Fruit fly (Drosophila melanogaster) Kc167 (cell line): ENCODE measurements around the gene xit.

Source experiments
- Myc ChIP-seq: fragments of >200 bp; optimal IDR thresholded peaks from 2 replicates; lab custom pipeline; 2017; ENCODE audit warnings: missing external identifiers
- Sin3A ChIP-seq: fragments of >200 bp; optimal IDR thresholded peaks from 2 replicates; lab custom pipeline; 2018; ENCODE audit warnings: missing external identifiers
- h ChIP-seq: fragments of >200 bp; optimal IDR thresholded peaks from 3 replicates; lab custom pipeline; 2018; ENCODE audit warnings: missing external identifiers
- insv ChIP-seq: fragments of >200 bp; optimal IDR thresholded peaks from 3 replicates; lab custom pipeline; 2018; ENCODE audit warnings: missing external identifiers
- psq ChIP-seq: fragments of >200 bp; optimal IDR thresholded peaks from 2 replicates; lab custom pipeline; 2017; ENCODE audit warnings: missing external identifiers
- ttk ChIP-seq: sonication (Bioruptor generic); optimal IDR thresholded peaks from 2 replicates; lab custom pipeline; 2017; ENCODE audit warnings: missing external identifiers

The xit gene

dm6 chrX:6794190-6794589, 26.6 kb upstream of the xit start:
- TF ChIP-seq h (lab: Kevin White, UChicago) (no peak), psq (lab: Kevin White, UChicago) (no peak), ttk (lab: Kevin White, UChicago) (no peak)

DNA sequence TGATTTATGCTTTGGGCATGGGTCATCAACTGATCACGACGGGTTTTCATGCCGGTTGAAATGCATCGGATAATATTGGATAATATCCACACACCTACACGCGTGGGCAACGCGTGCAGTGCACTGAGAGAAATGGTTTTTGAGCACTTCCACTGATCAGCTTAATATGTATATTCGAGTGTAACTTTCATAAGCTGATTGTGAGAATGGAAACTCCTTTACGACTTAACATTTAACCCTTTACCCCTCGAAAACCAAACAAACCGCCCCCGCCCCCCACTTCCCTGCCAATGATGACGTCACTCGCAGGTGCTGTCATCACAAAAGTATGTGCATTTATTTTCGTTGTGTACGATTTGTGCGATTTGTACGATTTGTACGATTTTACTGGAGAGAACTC, 26.0 kb upstream of the xit start:
- TF ChIP-seq h (lab: Kevin White, UChicago) (no peak), ttk (lab: Kevin White, UChicago) (no peak), psq (lab: Kevin White, UChicago) (no peak), insv (lab: Kevin White, UChicago) (no peak), Myc (lab: Kevin White, UChicago) (no peak)

- TF ChIP-seq psq (lab: Kevin White, UChicago) (no peak), insv (lab: Kevin White, UChicago) (no peak), h (lab: Kevin White, UChicago) (no peak), Myc (lab: Kevin White, UChicago) (no peak), Sin3A (lab: Kevin White, UChicago) (no peak), ttk (lab: Kevin White, UChicago) (no peak)
Observed at dm6 chrX:6795987-6796691, 24.7 kb upstream of the xit start.

DNA sequence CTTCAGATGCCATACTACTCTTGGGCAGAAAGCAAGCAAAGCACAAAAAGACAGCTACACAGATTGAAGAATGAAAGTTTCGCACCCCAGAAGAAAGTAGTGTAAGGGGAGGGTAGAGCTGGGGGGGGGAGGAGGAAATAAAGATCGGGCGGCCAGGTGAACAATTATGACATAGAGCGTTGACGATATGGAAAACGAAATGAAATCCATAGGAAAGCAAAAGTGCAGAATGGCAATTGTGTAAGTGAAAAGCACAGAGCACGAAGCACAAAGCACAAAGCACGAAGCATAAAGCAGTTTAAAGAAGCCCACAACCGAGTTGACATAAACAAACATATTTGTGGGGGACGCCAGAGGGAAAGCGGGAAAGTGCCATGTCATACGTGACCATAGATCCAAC, 23.8 kb upstream of the xit start:
- no peak for TF ChIP-seq Myc (lab: Kevin White, UChicago)
- TF ChIP-seq insv (lab: Kevin White, UChicago), result no peak
- no peak for TF ChIP-seq Sin3A (lab: Kevin White, UChicago)
- no peak for TF ChIP-seq h (lab: Kevin White, UChicago)
- TF ChIP-seq ttk (lab: Kevin White, UChicago), result no peak
- TF ChIP-seq psq (lab: Kevin White, UChicago), result no peak

- TF ChIP-seq insv (lab: Kevin White, UChicago) (no peak), Sin3A (lab: Kevin White, UChicago) (no peak), psq (lab: Kevin White, UChicago) (no peak), h (lab: Kevin White, UChicago) (no peak)
Observed at dm6 chrX:6799261-6800022, 21.4 kb upstream of the xit start.

- TF ChIP-seq ttk (lab: Kevin White, UChicago) (no peak), insv (lab: Kevin White, UChicago) (no peak), psq (lab: Kevin White, UChicago) (no peak), h (lab: Kevin White, UChicago) (no peak), Myc (lab: Kevin White, UChicago) (no peak), Sin3A (lab: Kevin White, UChicago) (no peak)
Observed at dm6 chrX:6800726-6801296, 20.0 kb upstream of the xit start.

DNA sequence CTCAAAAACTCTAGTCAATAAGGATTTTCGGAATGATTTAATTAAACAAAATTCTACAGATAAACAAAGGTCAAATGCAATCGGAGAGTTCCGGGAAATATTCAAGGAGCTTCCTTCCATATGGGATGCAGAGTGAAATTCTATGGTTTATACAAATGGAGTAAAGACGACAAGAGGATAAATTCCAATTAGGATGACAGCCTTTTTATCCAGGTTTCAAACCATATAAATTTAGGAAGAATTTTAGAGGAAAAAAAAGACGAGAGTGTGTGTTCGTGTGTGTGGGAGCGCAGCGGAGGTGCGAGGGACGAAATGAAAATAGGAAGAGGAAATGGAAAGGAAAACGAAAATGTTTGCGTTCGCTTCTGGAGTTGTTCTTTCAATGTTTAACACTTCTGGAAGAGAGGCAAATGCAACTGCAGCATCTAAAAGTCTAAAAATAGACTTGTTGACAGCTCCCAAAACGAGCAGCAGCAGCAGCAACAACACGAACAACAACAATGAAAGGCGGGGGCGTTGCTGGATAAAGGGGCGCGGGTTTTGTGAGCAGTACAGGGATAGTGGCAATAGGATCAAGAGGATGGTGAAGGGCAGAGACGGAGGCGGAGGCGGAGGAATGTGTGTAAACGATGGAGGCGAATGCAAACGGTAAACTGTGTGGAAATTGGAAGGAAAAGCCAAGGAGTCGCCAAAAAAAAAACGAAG, 18.3 kb upstream of the xit start:
- no peak for TF ChIP-seq Sin3A (lab: Kevin White, UChicago)
- TF ChIP-seq h (lab: Kevin White, UChicago), result no peak
- TF ChIP-seq insv (lab: Kevin White, UChicago), result no peak
- no peak for TF ChIP-seq psq (lab: Kevin White, UChicago)
- no peak for TF ChIP-seq Myc (lab: Kevin White, UChicago)
- TF ChIP-seq ttk (lab: Kevin White, UChicago), result no peak

- TF ChIP-seq insv (lab: Kevin White, UChicago) (no peak), Myc (lab: Kevin White, UChicago) (no peak), ttk (lab: Kevin White, UChicago) (no peak), psq (lab: Kevin White, UChicago) (no peak), h (lab: Kevin White, UChicago) (no peak), Sin3A (lab: Kevin White, UChicago) (no peak)
Observed at dm6 chrX:6803312-6803794, 17.5 kb upstream of the xit start, which contains the start of the genes C3G and pod1. TSS of gene C3G (minus strand) at chrX:6803593. TSS of gene pod1 (plus strand) at chrX:6803684.

- no peak for TF ChIP-seq Sin3A (lab: Kevin White, UChicago)
- no peak for TF ChIP-seq Myc (lab: Kevin White, UChicago)
- no peak for TF ChIP-seq psq (lab: Kevin White, UChicago)
- no peak for TF ChIP-seq insv (lab: Kevin White, UChicago)
- no peak for TF ChIP-seq h (lab: Kevin White, UChicago)
- TF ChIP-seq ttk (lab: Kevin White, UChicago), result no peak
Observed at dm6 chrX:6803880-6804484, 16.8 kb upstream of the xit start.

DNA sequence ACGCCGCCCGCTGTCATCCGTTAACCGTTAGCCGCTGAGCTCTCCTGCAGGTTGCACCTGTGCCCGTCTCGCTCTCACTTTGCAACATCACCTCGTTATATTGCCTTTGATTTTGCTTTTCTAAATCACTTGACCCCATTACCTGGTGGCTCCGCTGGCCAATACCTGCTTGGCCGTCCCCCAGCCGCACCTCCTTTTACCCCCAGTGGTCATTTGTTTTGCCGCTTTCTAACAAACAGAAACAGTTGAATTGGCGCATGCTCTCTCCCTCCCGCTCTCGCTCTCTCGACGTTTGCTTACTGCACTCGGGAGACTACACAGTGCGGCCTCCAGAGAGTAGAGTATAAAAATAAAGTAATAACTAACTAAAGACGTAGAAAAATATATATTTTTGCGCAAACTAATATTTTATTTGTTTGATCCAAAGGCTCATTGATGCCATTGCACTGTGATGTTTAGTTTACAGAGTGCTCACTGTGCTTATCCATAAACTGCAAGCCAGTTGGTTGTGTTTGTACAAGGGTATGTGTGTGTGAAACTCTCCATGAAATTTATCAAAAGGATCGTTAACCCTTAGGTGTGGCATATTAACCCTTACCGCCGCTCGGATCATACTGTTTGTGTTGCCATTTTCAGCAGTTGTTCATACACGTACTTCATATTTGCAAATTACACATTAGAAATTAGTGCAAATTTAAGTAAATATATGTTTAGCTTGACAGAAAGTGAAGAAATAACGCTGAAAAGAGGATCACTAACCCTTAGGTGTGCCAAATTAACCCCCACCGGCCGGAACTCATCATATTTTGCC, 16.1 kb upstream of the xit start:
- TF ChIP-seq h (lab: Kevin White, UChicago) (no peak), psq (lab: Kevin White, UChicago) (no peak)
